Worm (Caenorhabditis elegans) whole organism, early embryonic: ENCODE results near the gene spe-18.

Experiments used
- B0310.2 ChIP-seq: sonication (generic microtip); optimal IDR thresholded peaks from 2 replicates; lab custom pipeline; 2016; ENCODE audit warnings: mild to moderate bottlenecking, missing genetic modification characterization, missing compliant biosample characterization
- aly-1 ChIP-seq: sonication (generic microtip); optimal IDR thresholded peaks from 2 replicates; lab custom pipeline; 2016; ENCODE audit warnings: missing genetic modification characterization, missing compliant biosample characterization
- ama-1 ChIP-seq: fragments of 150-350 bp; optimal IDR thresholded peaks from 2 replicates; lab custom pipeline; 2014
- ceh-36 ChIP-seq: sonication (generic microtip); optimal IDR thresholded peaks from 2 replicates; lab custom pipeline; 2016; ENCODE audit warnings: missing genetic modification characterization, inconsistent platforms, missing compliant biosample characterization
- flt-1 ChIP-seq: fragments of 200-800 bp; sonication (Bioruptor generic); IDR thresholded peaks from 2 replicates; pipeline ENCODE4 v1.3.6; 2022; ENCODE audit warnings: missing genetic modification characterization, missing compliant biosample characterization
- hnd-1 ChIP-seq: sonication (generic microtip); optimal IDR thresholded peaks from 2 replicates; lab custom pipeline; 2016; ENCODE audit warnings: missing genetic modification characterization, missing compliant biosample characterization
- pes-1 ChIP-seq: fragments of 200-800 bp; sonication (Bioruptor generic); IDR thresholded peaks from 2 replicates; pipeline ENCODE4 v1.3.6; 2022; ENCODE audit warnings: missing genetic modification reagents, missing genetic modification characterization, missing compliant biosample characterization
- tbx-11 ChIP-seq: fragments of 200-800 bp; sonication (Bioruptor generic); IDR thresholded peaks from 2 replicates; pipeline ENCODE4 v1.3.6; 2022; ENCODE audit warnings: missing genetic modification characterization, missing compliant biosample characterization
- tbx-37 ChIP-seq: fragments of 200-800 bp; sonication (Bioruptor generic); conservative IDR thresholded peaks from 2 replicates; pipeline ENCODE4 v1.3.6; 2022; ENCODE audit warnings: missing genetic modification reagents, missing genetic modification characterization, missing compliant biosample characterization
- tra-4 ChIP-seq: sonication (generic microtip); optimal IDR thresholded peaks from 2 replicates; lab custom pipeline; 2017; ENCODE audit warnings: missing genetic modification characterization, missing compliant biosample characterization

DNA sequence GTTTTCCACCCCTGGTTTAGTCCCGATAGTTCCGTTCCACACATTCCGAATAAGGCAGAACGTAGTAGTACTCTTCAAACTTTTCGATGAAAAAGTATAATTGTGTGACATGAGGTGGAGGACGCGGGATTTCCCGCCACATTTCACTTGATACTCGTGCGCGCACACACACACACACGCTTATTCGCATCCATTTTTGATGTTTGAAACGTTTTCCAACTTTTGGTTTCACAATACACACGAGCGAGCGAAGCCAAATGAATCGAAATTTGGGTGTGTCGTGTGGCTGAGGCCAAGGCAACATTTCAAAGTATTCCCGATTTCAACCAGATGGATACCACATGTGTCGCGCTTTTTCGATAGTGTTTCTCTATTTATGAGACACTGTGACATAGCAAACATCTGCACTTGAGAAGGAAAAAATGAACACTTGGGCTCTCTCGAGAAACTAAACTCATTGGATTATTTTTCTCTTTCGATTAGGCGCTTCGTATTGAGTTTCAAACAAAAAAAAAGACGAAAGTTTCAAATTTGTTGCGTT is 40.4 kb upstream of the spe-18 start:
- TF ChIP-seq tbx-37, result no peak
- TF ChIP-seq flt-1 (GFP tag; lab: Robert Waterston, UW), result no peak
- no peak for TF ChIP-seq pes-1
- TF ChIP-seq ama-1 (lab: Kevin White, UChicago), result no peak
- TF ChIP-seq tra-4, result no peak
- no peak for TF ChIP-seq ceh-36 (tag; lab: Kevin White, UChicago)
- no peak for TF ChIP-seq B0310.2 (tag; lab: Kevin White, UChicago)
- no peak for TF ChIP-seq hnd-1
- TF ChIP-seq tbx-11, result no peak
- TF ChIP-seq aly-1, result no peak
